Fruit fly (Drosophila melanogaster) whole organism, embryonic: ENCODE data around the gene RtcB.

Source experiments
- Atf6 ChIP-seq: fragments of 200-800 bp; sonication (Bioruptor generic); IDR thresholded peaks from 2 replicates; pipeline ENCODE4 v1.3.6; 2022; ENCODE audit warnings: missing biosample characterization, missing genetic modification characterization
- CG10209 ChIP-seq: fragments of 200-800 bp; sonication (Bioruptor generic); optimal IDR thresholded peaks from 3 replicates; lab custom pipeline; 2017; ENCODE audit warnings: missing biosample characterization, mild to moderate bottlenecking, missing genetic modification characterization, missing genetic modification reagents
- CG10366 ChIP-seq: fragments of 200-800 bp; sonication (Bioruptor generic); IDR thresholded peaks from 2 replicates; pipeline ENCODE4 v1.3.6; 2022; ENCODE audit warnings: missing biosample characterization, missing genetic modification characterization
- CG11560 ChIP-seq: fragments of 200-800 bp; sonication (Bioruptor generic); IDR thresholded peaks from 3 replicates; pipeline ENCODE4 v1.3.6; 2022; ENCODE audit warnings: missing biosample characterization, missing genetic modification characterization
- CG11723 ChIP-seq: fragments of 200-800 bp; sonication (Bioruptor generic); optimal IDR thresholded peaks from 2 replicates; lab custom pipeline; 2017; ENCODE audit warnings: missing biosample characterization, mild to moderate bottlenecking, missing genetic modification characterization
- CG12744 ChIP-seq: fragments of 200-800 bp; sonication (Bioruptor generic); optimal IDR thresholded peaks from 2 replicates; lab custom pipeline; 2016; ENCODE audit warnings: missing biosample characterization, missing genetic modification characterization
- CG13894 ChIP-seq: fragments of 200-800 bp; sonication (Bioruptor generic); optimal IDR thresholded peaks from 3 replicates; lab custom pipeline; 2018; ENCODE audit warnings: missing biosample characterization, mild to moderate bottlenecking, missing genetic modification characterization, moderate library complexity
- CG14014 ChIP-seq: fragments of 200-800 bp; sonication (Bioruptor generic); IDR thresholded peaks from 2 replicates; pipeline ENCODE4 v1.3.6; 2022; ENCODE audit warnings: missing biosample characterization, missing genetic modification characterization
- CG14667 ChIP-seq: fragments of 200-800 bp; sonication (Bioruptor generic); IDR thresholded peaks from 2 replicates; pipeline ENCODE4 v1.3.6; 2022; ENCODE audit warnings: missing biosample characterization, missing genetic modification characterization
- CG14860 ChIP-seq: fragments of 200-800 bp; sonication (Bioruptor generic); IDR thresholded peaks from 3 replicates; pipeline ENCODE4 v1.3.6; 2022; ENCODE audit warnings: missing biosample characterization, missing genetic modification characterization; ENCODE audit not compliant: partially characterized antibody
- CG2202 ChIP-seq: fragments of 200-800 bp; sonication (Bioruptor generic); optimal IDR thresholded peaks from 2 replicates; lab custom pipeline; 2018; ENCODE audit warnings: missing biosample characterization, mild to moderate bottlenecking, missing genetic modification characterization
- CG2678 ChIP-seq: fragments of 200-800 bp; sonication (Bioruptor generic); optimal IDR thresholded peaks from 3 replicates; lab custom pipeline; 2019; ENCODE audit warnings: missing biosample characterization, mild to moderate bottlenecking, missing genetic modification characterization, moderate library complexity
- CG3065 ChIP-seq: fragments of 200-800 bp; sonication (Bioruptor generic); optimal IDR thresholded peaks from 2 replicates; lab custom pipeline; 2016; ENCODE audit warnings: missing biosample characterization, missing genetic modification characterization
- CG3281 ChIP-seq: fragments of 200-800 bp; sonication (Bioruptor generic); optimal IDR thresholded peaks from 3 replicates; lab custom pipeline; 2017; ENCODE audit warnings: missing biosample characterization, mild to moderate bottlenecking, missing genetic modification characterization
- CG34376 ChIP-seq: fragments of 200-800 bp; sonication (Bioruptor generic); optimal IDR thresholded peaks from 2 replicates; lab custom pipeline; 2018; ENCODE audit warnings: missing biosample characterization, mild to moderate bottlenecking, missing genetic modification characterization
- CG3838 ChIP-seq: fragments of 200-800 bp; sonication (Bioruptor generic); optimal IDR thresholded peaks from 3 replicates; lab custom pipeline; 2016; ENCODE audit warnings: missing biosample characterization, missing genetic modification characterization
- CG3995 ChIP-seq: fragments of 200-800 bp; sonication (Bioruptor generic); optimal IDR thresholded peaks from 3 replicates; lab custom pipeline; 2016; ENCODE audit warnings: missing biosample characterization, missing genetic modification characterization
- CG5180 ChIP-seq: fragments of 200-800 bp; sonication (Bioruptor generic); optimal IDR thresholded peaks from 3 replicates; lab custom pipeline; 2017; ENCODE audit warnings: missing biosample characterization, missing genetic modification characterization, mild to moderate bottlenecking, moderate library complexity, missing genetic modification reagents
- CG5245 ChIP-seq: fragments of 200-800 bp; sonication (Bioruptor generic); optimal IDR thresholded peaks from 3 replicates; lab custom pipeline; 2016; ENCODE audit warnings: missing biosample characterization, missing genetic modification characterization
- CG6175 ChIP-seq: fragments of 200-800 bp; sonication (Bioruptor generic); IDR thresholded peaks from 3 replicates; pipeline ENCODE4 v1.3.6; 2022; ENCODE audit warnings: missing biosample characterization, missing genetic modification characterization
- CG7928 ChIP-seq: fragments of 200-800 bp; sonication (Bioruptor generic); optimal IDR thresholded peaks from 2 replicates; lab custom pipeline; 2017; ENCODE audit warnings: missing biosample characterization, mild to moderate bottlenecking, missing genetic modification characterization
- D19B ChIP-seq: fragments of 200-800 bp; sonication (Bioruptor generic); optimal IDR thresholded peaks from 2 replicates; lab custom pipeline; 2017; ENCODE audit warnings: missing biosample characterization, mild to moderate bottlenecking, missing genetic modification characterization
- Dbx ChIP-seq: fragments of 200-800 bp; sonication (Bioruptor generic); IDR thresholded peaks from 3 replicates; pipeline ENCODE4 v1.3.6; 2022; ENCODE audit warnings: missing biosample characterization, missing genetic modification characterization
- Dll ChIP-seq: fragments of 200-800 bp; sonication (Bioruptor generic); IDR thresholded peaks from 4 replicates; pipeline ENCODE4 v1.3.6; 2022; ENCODE audit warnings: missing biosample characterization, missing genetic modification characterization; ENCODE audit not compliant: partially characterized antibody
- Doc2 ChIP-seq: fragments of 200-800 bp; sonication (Bioruptor generic); IDR thresholded peaks from 2 replicates; pipeline ENCODE4 v1.3.6; 2022; ENCODE audit warnings: missing biosample characterization, missing genetic modification characterization
- E2f1 ChIP-seq: fragments of 200-800 bp; sonication (Bioruptor generic); IDR thresholded peaks from 2 replicates; pipeline ENCODE4 v1.3.6; 2022; ENCODE audit warnings: missing biosample characterization, missing genetic modification characterization
- Fer3 ChIP-seq: fragments of 200-800 bp; sonication (Bioruptor generic); optimal IDR thresholded peaks from 2 replicates; lab custom pipeline; 2018; ENCODE audit warnings: missing biosample characterization, mild to moderate bottlenecking, missing genetic modification characterization, moderate library complexity
- HLHmδ ChIP-seq: fragments of 200-800 bp; sonication (Bioruptor generic); optimal IDR thresholded peaks from 2 replicates; lab custom pipeline; 2018; ENCODE audit warnings: missing biosample characterization, mild to moderate bottlenecking, missing genetic modification characterization, moderate library complexity
- Hr39 ChIP-seq: fragments of >200 bp; optimal IDR thresholded peaks from 2 replicates; lab custom pipeline; 2017
- Lpt ChIP-seq: fragments of >200 bp; optimal IDR thresholded peaks from 2 replicates; lab custom pipeline; 2018; ENCODE audit warnings: missing biosample characterization, missing genetic modification characterization
- Mes4 ChIP-seq: fragments of 200-800 bp; sonication (Bioruptor generic); optimal IDR thresholded peaks from 2 replicates; lab custom pipeline; 2016; ENCODE audit warnings: missing biosample characterization, missing genetic modification characterization
- Taf1 ChIP-seq: fragments of 200-800 bp; sonication (Bioruptor generic); IDR thresholded peaks from 2 replicates; pipeline ENCODE4 v1.3.6; 2022; ENCODE audit warnings: missing biosample characterization, missing genetic modification characterization
- Tbp ChIP-seq: fragments of >200 bp; optimal IDR thresholded peaks from 2 replicates; lab custom pipeline; 2018; ENCODE audit warnings: missing biosample characterization, missing genetic modification characterization
- Vsx1 ChIP-seq: fragments of 200-800 bp; sonication (Bioruptor generic); optimal IDR thresholded peaks from 2 replicates; lab custom pipeline; 2017; ENCODE audit warnings: missing biosample characterization, mild to moderate bottlenecking, missing genetic modification characterization, missing genetic modification reagents
- ab ChIP-seq: fragments of 200-800 bp; sonication (Bioruptor generic); optimal IDR thresholded peaks from 2 replicates; lab custom pipeline; 2016; ENCODE audit warnings: missing biosample characterization, missing genetic modification characterization
- ara ChIP-seq: fragments of 200-800 bp; sonication (Bioruptor generic); IDR thresholded peaks from 2 replicates; pipeline ENCODE4 v1.3.6; 2022; ENCODE audit warnings: missing biosample characterization, missing genetic modification characterization
- ase ChIP-seq: fragments of 200-800 bp; sonication (Bioruptor generic); IDR thresholded peaks from 3 replicates; pipeline ENCODE4 v1.3.6; 2022; ENCODE audit warnings: missing biosample characterization, missing genetic modification characterization
- bbx ChIP-seq: fragments of 200-800 bp; sonication (Bioruptor generic); IDR thresholded peaks from 2 replicates; pipeline ENCODE4 v1.3.6; 2022; ENCODE audit warnings: missing biosample characterization, missing genetic modification characterization; ENCODE audit not compliant: partially characterized antibody
- bowl ChIP-seq: fragments of 200-800 bp; sonication (Bioruptor generic); IDR thresholded peaks from 2 replicates; pipeline ENCODE4 v1.3.6; 2022; ENCODE audit warnings: missing biosample characterization, missing genetic modification characterization
- cad ChIP-seq: fragments of >200 bp; optimal IDR thresholded peaks from 2 replicates; lab custom pipeline; 2017; ENCODE audit warnings: missing biosample characterization, missing genetic modification characterization
- crol ChIP-seq: fragments of 200-800 bp; sonication (Bioruptor generic); IDR thresholded peaks from 2 replicates; pipeline ENCODE4 v1.3.6; 2022; ENCODE audit warnings: missing biosample characterization, missing genetic modification characterization
- da ChIP-seq: fragments of 200-800 bp; sonication (Bioruptor generic); optimal IDR thresholded peaks from 2 replicates; lab custom pipeline; 2016; ENCODE audit warnings: missing biosample characterization, missing genetic modification characterization
- emc ChIP-seq: fragments of 200-800 bp; sonication (Bioruptor generic); optimal IDR thresholded peaks from 2 replicates; lab custom pipeline; 2016; ENCODE audit warnings: missing biosample characterization, missing genetic modification characterization
- fd96Cb ChIP-seq: fragments of 200-800 bp; sonication (Bioruptor generic); optimal IDR thresholded peaks from 2 replicates; lab custom pipeline; 2018; ENCODE audit warnings: missing biosample characterization, mild to moderate bottlenecking, missing genetic modification characterization, moderate library complexity
- gce ChIP-seq: fragments of 200-800 bp; sonication (Bioruptor generic); IDR thresholded peaks from 3 replicates; pipeline ENCODE4 v1.3.6; 2022; ENCODE audit warnings: missing biosample characterization, missing genetic modification characterization
- her ChIP-seq: fragments of 200-800 bp; sonication (Bioruptor generic); optimal IDR thresholded peaks from 2 replicates; lab custom pipeline; 2016; ENCODE audit warnings: missing biosample characterization, missing genetic modification characterization
- lbe ChIP-seq: fragments of 200-800 bp; sonication (Bioruptor generic); optimal IDR thresholded peaks from 2 replicates; lab custom pipeline; 2016; ENCODE audit warnings: missing biosample characterization, mild to moderate bottlenecking, missing genetic modification characterization
- maf-S ChIP-seq: fragments of 200-800 bp; sonication (Bioruptor generic); optimal IDR thresholded peaks from 2 replicates; lab custom pipeline; 2016; ENCODE audit warnings: missing biosample characterization, missing genetic modification characterization
- row ChIP-seq: fragments of 200-800 bp; sonication (Bioruptor generic); IDR thresholded peaks from 3 replicates; pipeline ENCODE4 v1.3.6; 2022; ENCODE audit warnings: missing biosample characterization, missing genetic modification characterization
- twi ChIP-seq: fragments of 200-800 bp; optimal IDR thresholded peaks from 2 replicates; lab custom pipeline; 2019; ENCODE audit warnings: missing biosample characterization, mild to moderate bottlenecking, missing genetic modification characterization, moderate library complexity
- vfl ChIP-seq: fragments of 200-800 bp; sonication (Bioruptor generic); optimal IDR thresholded peaks from 2 replicates; lab custom pipeline; 2016; ENCODE audit warnings: missing biosample characterization, missing genetic modification characterization
- wek ChIP-seq: fragments of 200-800 bp; sonication (Bioruptor generic); optimal IDR thresholded peaks from 3 replicates; lab custom pipeline; 2018; ENCODE audit warnings: missing biosample characterization, mild to moderate bottlenecking, missing genetic modification characterization, moderate library complexity

RtcB gene

DNA sequence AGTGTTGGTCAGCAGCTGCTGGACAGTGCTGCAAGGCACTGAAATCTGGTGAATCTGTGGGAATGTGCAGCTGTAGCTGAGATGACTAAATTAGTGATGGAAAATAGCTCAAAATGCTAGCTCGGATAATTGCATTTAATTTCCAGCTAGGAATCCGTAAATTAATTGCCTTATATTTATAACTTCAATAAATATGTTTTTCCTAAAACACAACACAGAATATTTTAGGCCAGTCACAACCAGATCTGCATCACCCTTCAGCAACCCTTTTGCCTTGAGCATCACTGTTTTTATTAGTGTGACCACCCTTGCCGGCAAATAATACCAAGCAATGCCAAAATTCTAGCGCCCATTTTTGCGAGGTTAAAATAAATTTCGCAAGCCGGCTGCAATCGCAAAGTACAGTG, 14.3 kb downstream of the RtcB start, which contains the start of gene Hs2st (continued):
- TF ChIP-seq Fer3 (tag; lab: Kevin White, UChicago) (peak; percentile 88), lbe (GFP tag; lab: Kevin White, UChicago) (peak; percentile 85), CG10366 (GFP tag; lab: Robert Waterston, UW) (peak; percentile 93), Dbx (GFP tag; lab: Robert Waterston, UW) (peak; percentile 96), CG14667 (GFP tag; lab: Robert Waterston, UW) (peak; percentile 92), Doc2 (peak; percentile 83), emc (peak; percentile 84), cad (GFP tag; lab: Kevin White, UChicago) (no peak), Atf6 (GFP tag; lab: Robert Waterston, UW) (peak; percentile 90), vfl (GFP tag; lab: Kevin White, UChicago) (peak; percentile 95), D19B (peak; percentile 80), ab (GFP tag; lab: Kevin White, UChicago) (peak; percentile 92), Mes4 (GFP tag; lab: Kevin White, UChicago) (peak; percentile 83), CG3065 (GFP tag; lab: Kevin White, UChicago) (peak; percentile 85), Vsx1 (GFP tag; lab: Kevin White, UChicago) (no peak), her (GFP tag; lab: Kevin White, UChicago) (peak; percentile 86), E2f1 (GFP tag; lab: Robert Waterston, UW) (peak; percentile 90), HLHmδ (GFP tag; lab: Kevin White, UChicago) (no peak), CG14014 (GFP tag; lab: Robert Waterston, UW) (peak; percentile 92), Hr39 (lab: Kevin White, UChicago) (no peak), Lpt (GFP tag; lab: Kevin White, UChicago) (no peak), twi (tag; lab: Kevin White, UChicago) (peak; percentile 86), bbx (GFP tag; lab: Robert Waterston, UW) (no peak), Taf1 (GFP tag; lab: Robert Waterston, UW) (peak; percentile 90), CG13894 (tag; lab: Kevin White, UChicago) (peak; percentile 90), CG7928 (GFP tag; lab: Kevin White, UChicago) (peak; percentile 71), CG2202 (tag; lab: Kevin White, UChicago) (peak; percentile 81), gce (GFP tag; lab: Robert Waterston, UW) (peak; percentile 57; the same call in 1 of the 3 replicates), maf-S (peak; percentile 95), CG6175 (GFP tag; lab: Robert Waterston, UW) (peak; percentile 88), CG34376 (GFP tag; lab: Kevin White, UChicago) (peak; percentile 86), Dll (GFP tag; lab: Robert Waterston, UW) (peak; percentile 47; the same call in 2 of the 4 replicates), ase (peak; percentile 87; the same call in 2 of the 3 replicates), da (GFP tag; lab: Kevin White, UChicago) (peak; percentile 94), wek (GFP tag; lab: Kevin White, UChicago) (peak; percentile 46), crol (GFP tag; lab: Robert Waterston, UW) (no peak; the same call in 1 of the 2 replicates), CG12744 (GFP tag; lab: Kevin White, UChicago) (peak; percentile 92), CG3995 (GFP tag; lab: Kevin White, UChicago) (peak; percentile 87), CG11723 (GFP tag; lab: Kevin White, UChicago) (peak; percentile 85), CG5245 (GFP tag; lab: Kevin White, UChicago) (peak; percentile 90), bowl (GFP tag; lab: Robert Waterston, UW) (peak; percentile 48; the same call in 1 of the 2 replicates), row (GFP tag; lab: Robert Waterston, UW) (peak; percentile 98), CG3281 (peak; percentile 90), Tbp (GFP tag; lab: Kevin White, UChicago) (peak; percentile 65), CG2678 (tag; lab: Kevin White, UChicago) (peak; percentile 90), CG11560 (tag; lab: Robert Waterston, UW) (peak; percentile 87), CG3838 (GFP tag; lab: Kevin White, UChicago) (peak; percentile 79), ara (GFP tag; lab: Robert Waterston, UW) (peak; percentile 86), fd96Cb (tag; lab: Kevin White, UChicago) (peak; percentile 86), CG5180 (GFP tag; lab: Kevin White, UChicago) (peak; percentile 52), CG10209 (GFP tag; lab: Kevin White, UChicago) (peak; percentile 94), CG14860 (GFP tag; lab: Robert Waterston, UW) (no peak)
